Fruit fly (Drosophila melanogaster): ENCODE results near the gene CG43841.

Gene CG43841

dm6 chrX:18407394-18407721 is 32.1 kb upstream of the CG43841 start (continued):
- TF ChIP-seq row (GFP tag; IDR thresholded peaks at IDR 0.05) (no peak), CG2116 (GFP tag; optimal IDR thresholded peaks at IDR 0.05) (peak; percentile 4), CG9817 (tag; optimal IDR thresholded peaks at IDR 0.05) (peak; percentile 9), CG30403 (GFP tag; optimal IDR thresholded peaks at IDR 0.05) (peak; percentile 10), Blimp-1 (GFP tag; optimal IDR thresholded peaks at IDR 0.05) (peak; percentile 7)

DNA sequence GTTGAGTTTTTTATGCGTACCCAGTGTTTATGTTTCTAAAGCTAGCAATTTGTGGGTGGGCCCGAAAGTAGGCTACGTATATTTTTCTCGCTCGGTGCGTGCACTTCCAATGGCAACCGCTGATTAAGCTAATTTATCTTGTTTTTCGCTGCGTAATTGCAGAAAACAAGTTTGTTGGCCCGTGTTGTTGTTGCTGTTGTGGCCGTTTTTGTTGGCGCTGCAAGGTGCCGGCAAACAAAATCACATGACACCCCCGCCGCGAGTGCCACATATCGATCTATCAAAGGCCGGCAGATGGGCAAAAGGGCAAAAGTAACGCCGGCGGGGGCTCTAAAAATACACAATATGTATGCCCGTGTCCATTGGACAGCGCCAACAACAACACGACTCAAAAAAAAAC is 30.0 kb upstream of the CG43841 start:
- TF ChIP-seq CG13287 (GFP tag; IDR thresholded peaks at IDR 0.05; ENCODE audit: partially characterized antibody) = no peak
- TF ChIP-seq Drgx (GFP tag; IDR thresholded peaks at IDR 0.05) = no peak
- peak; percentile 27; the same call in 1 of the 2 replicates for TF ChIP-seq crol (GFP tag; IDR thresholded peaks at IDR 0.05)
- peak; percentile 72 for TF ChIP-seq onecut (GFP tag; IDR thresholded peaks at IDR 0.05)
- no peak for TF ChIP-seq CG2199 (GFP tag; IDR thresholded peaks at IDR 0.05)
- no peak for TF ChIP-seq Side (GFP tag; optimal IDR thresholded peaks at IDR 0.05)
- no peak for TF ChIP-seq CG13424 (tag; optimal IDR thresholded peaks at IDR 0.05)
- TF ChIP-seq Med (GFP tag) = peak; percentile 53
- TF ChIP-seq Vsx1 (GFP tag; optimal IDR thresholded peaks at IDR 0.05) = peak; percentile 54

- no peak for TF ChIP-seq chif (GFP tag; optimal IDR thresholded peaks at IDR 0.05)
- TF ChIP-seq CG17385 (GFP tag; optimal IDR thresholded peaks at IDR 0.05) = peak; percentile 88
- TF ChIP-seq Doc3 (GFP tag; IDR thresholded peaks at IDR 0.05; ENCODE audit: partially characterized antibody) = 0 out of 3 replicates have a peak, but pooled peaks have one; percentile 38
- TF ChIP-seq slbo (GFP tag; IDR thresholded peaks at IDR 0.05) = no peak
- no peak for TF ChIP-seq gro (GFP tag; optimal IDR thresholded peaks at IDR 0.05)
- TF ChIP-seq Bgb (GFP tag; IDR thresholded peaks at IDR 0.05; ENCODE audit: partially characterized antibody) = 0 out of 2 replicates have a peak, but pooled peaks have one; percentile 13
- peak; percentile 15; the same call in 1 of the 3 replicates for TF ChIP-seq HLH4C (GFP tag; IDR thresholded peaks at IDR 0.05; ENCODE audit: partially characterized antibody)
- no peak for TF ChIP-seq CG6272 (GFP tag; IDR thresholded peaks at IDR 0.05)
- no peak for TF ChIP-seq BtbVII (GFP tag; optimal IDR thresholded peaks at IDR 0.05)
- no peak for TF ChIP-seq Lhr (GFP tag; optimal IDR thresholded peaks at IDR 0.05)
- TF ChIP-seq CG2116 (GFP tag; optimal IDR thresholded peaks at IDR 0.05) = peak; percentile 15
- TF ChIP-seq pros (GFP tag; optimal IDR thresholded peaks at IDR 0.05) = no peak
- TF ChIP-seq Lpt (GFP tag; optimal IDR thresholded peaks at IDR 0.05) = no peak
- peak; percentile 50 to 56 for TF ChIP-seq Trl (optimal IDR thresholded peaks at IDR 0.05)
- no peak for TF ChIP-seq Trl (GFP tag; optimal IDR thresholded peaks at IDR 0.05)
- no peak for TF ChIP-seq Bdp1 (GFP tag; optimal IDR thresholded peaks at IDR 0.05)
- TF ChIP-seq E2f2 (GFP tag; IDR thresholded peaks at IDR 0.05) = peak; percentile 88
- TF ChIP-seq ssp (GFP tag; IDR thresholded peaks at IDR 0.05) = no peak
- TF ChIP-seq da (GFP tag; optimal IDR thresholded peaks at IDR 0.05) = no peak
- TF ChIP-seq unc-4 (GFP tag; IDR thresholded peaks at IDR 0.05; ENCODE audit: partially characterized antibody) = 0 out of 2 replicates have a peak, but pooled peaks have one; percentile 23
- TF ChIP-seq Usf (GFP tag; optimal IDR thresholded peaks at IDR 0.05) = no peak
- 0 out of 3 replicates have a peak, but pooled peaks have one; percentile 24 for TF ChIP-seq zen2 (GFP tag; IDR thresholded peaks at IDR 0.05; ENCODE audit: partially characterized antibody)
- TF ChIP-seq CG18764 (GFP tag; optimal IDR thresholded peaks at IDR 0.05) = no peak
- TF ChIP-seq ro (GFP tag; IDR thresholded peaks at IDR 0.05) = no peak
- no peak for TF ChIP-seq nerfin-2 (GFP tag; IDR thresholded peaks at IDR 0.05; ENCODE audit: partially characterized antibody)
- no peak for TF ChIP-seq lmd (GFP tag; IDR thresholded peaks at IDR 0.05)
- TF ChIP-seq CG30020 (tag; optimal IDR thresholded peaks at IDR 0.05) = no peak
- no peak for TF ChIP-seq CG2120 (GFP tag; optimal IDR thresholded peaks at IDR 0.05)
- no peak for TF ChIP-seq Hr3 (GFP tag; optimal IDR thresholded peaks at IDR 0.05)
- no peak for TF ChIP-seq CG10959 (GFP tag; IDR thresholded peaks at IDR 0.05)
- TF ChIP-seq Dll (GFP tag; IDR thresholded peaks at IDR 0.05; ENCODE audit: partially characterized antibody) = peak; percentile 55; the same call in 1 of the 4 replicates
- TF ChIP-seq Hmr (GFP tag; optimal IDR thresholded peaks at IDR 0.05) = no peak
- TF ChIP-seq Nf-YA (GFP tag; IDR thresholded peaks at IDR 0.05) = no peak
- no peak for TF ChIP-seq CG11696 (GFP tag; IDR thresholded peaks at IDR 0.05)
- TF ChIP-seq CG8924 (tag; optimal IDR thresholded peaks at IDR 0.05) = no peak
Measured at dm6 chrX:18409938-18410337, 29.5 kb upstream of the CG43841 start, which contains the start of gene Nt5b. Nt5b (minus strand) TSS chrX:18410144.

Measured in whole organism, embryonic.